Worm (Caenorhabditis elegans) whole organism, L1 larva: Measurements from ENCODE around the gene ZK856.16.

Experiments used
- F16B12.6 ChIP-seq: fragments of 150-350 bp; optimal IDR thresholded peaks from 2 replicates; lab custom pipeline; 2014; ENCODE audit warnings: missing biosample characterization, missing genetic modification characterization
- ceh-63 ChIP-seq: fragments of 200-800 bp; sonication (Bioruptor generic); optimal IDR thresholded peaks from 2 replicates; lab custom pipeline; 2018; ENCODE audit warnings: mild to moderate bottlenecking, missing genetic modification characterization, missing compliant biosample characterization
- ceh-82 ChIP-seq, 3 experiments: fragments of 150-350 bp in 1 of 3; sonication (generic microtip) in 2 of 3; optimal IDR thresholded peaks; 2 replicates each; lab custom pipeline; 2014 to 2017; ENCODE audit warnings: missing biosample characterization in 3 of 3, missing genetic modification characterization in 3 of 3
- dsc-1 ChIP-seq: sonication (generic microtip); optimal IDR thresholded peaks from 2 replicates; lab custom pipeline; 2016; ENCODE audit warnings: mild to moderate bottlenecking, missing genetic modification characterization, missing compliant biosample characterization
- efl-1 ChIP-seq, 4 experiments: fragments of 150-350 bp; optimal IDR thresholded peaks in 3 of 4; peaks in 1 of 4; 1 replicate in 1 of 4; 2 replicates in 3 of 4; lab custom pipeline; 2014; ENCODE audit warnings: missing biosample characterization in 2 of 4, missing genetic modification characterization in 2 of 4, missing genetic modification reagents in 2 of 4
- elt-3 ChIP-seq, 6 experiments: fragments of 150-350 bp in 1 of 6; sonication (generic microtip); optimal IDR thresholded peaks; 2 replicates each; lab custom pipeline; 2017 to 2018; ENCODE audit warnings: missing biosample characterization in 6 of 6, missing genetic modification characterization in 6 of 6, inconsistent platforms in 1 of 6
- fkh-10 ChIP-seq: sonication (generic microtip); optimal IDR thresholded peaks from 2 replicates; lab custom pipeline; 2017; ENCODE audit warnings: missing biosample characterization, missing genetic modification reagents, missing genetic modification characterization
- fkh-4 ChIP-seq: sonication (generic microtip); optimal IDR thresholded peaks from 2 replicates; lab custom pipeline; 2016; ENCODE audit warnings: missing compliant biosample characterization, missing genetic modification characterization, borderline replicate concordance
- fos-1 ChIP-seq: fragments of 150-350 bp; optimal IDR thresholded peaks from 2 replicates; lab custom pipeline; 2014; ENCODE audit warnings: missing biosample characterization, missing genetic modification characterization
- grh-1 ChIP-seq: fragments of 200-800 bp; sonication (Bioruptor generic); IDR thresholded peaks from 2 replicates; pipeline ENCODE4 v1.3.6; 2022; ENCODE audit warnings: missing genetic modification reagents, missing genetic modification characterization, missing compliant biosample characterization
- hlh-17 ChIP-seq: fragments of 200-800 bp; sonication (Bioruptor generic); optimal IDR thresholded peaks from 2 replicates; lab custom pipeline; 2018; ENCODE audit warnings: missing genetic modification characterization, mild to moderate bottlenecking, missing compliant biosample characterization, moderate library complexity, borderline replicate concordance
- hlh-4 ChIP-seq: sonication (generic microtip); optimal IDR thresholded peaks from 2 replicates; lab custom pipeline; 2016; ENCODE audit warnings: mild to moderate bottlenecking, missing genetic modification characterization, missing compliant biosample characterization
- jun-1 ChIP-seq: fragments of 150-350 bp; optimal IDR thresholded peaks from 2 replicates; lab custom pipeline; 2014; ENCODE audit warnings: missing biosample characterization, missing genetic modification reagents, missing genetic modification characterization
- lin-39 ChIP-seq: fragments of 150-350 bp; optimal IDR thresholded peaks from 2 replicates; lab custom pipeline; 2014; ENCODE audit warnings: missing biosample characterization, missing genetic modification reagents, missing genetic modification characterization
- lir-3 ChIP-seq: sonication (generic microtip); optimal IDR thresholded peaks from 2 replicates; lab custom pipeline; 2016; ENCODE audit warnings: mild to moderate bottlenecking, missing genetic modification characterization, moderate library complexity, missing compliant biosample characterization; ENCODE audit not compliant: poor library complexity
- lsy-2 ChIP-seq, 2 experiments: fragments of 150-350 bp; optimal IDR thresholded peaks; 2 replicates each; lab custom pipeline; 2014; ENCODE audit warnings: missing biosample characterization in 2 of 2, missing genetic modification characterization in 2 of 2
- mab-9 ChIP-seq: fragments of 200-800 bp; sonication (Bioruptor generic); IDR thresholded peaks from 2 replicates; pipeline ENCODE4 v1.3.6; 2022; ENCODE audit warnings: missing genetic modification reagents, missing genetic modification characterization, missing compliant biosample characterization
- mef-2 ChIP-seq: fragments of 150-350 bp; optimal IDR thresholded peaks from 2 replicates; lab custom pipeline; 2014; ENCODE audit warnings: missing biosample characterization, missing genetic modification characterization
- nhr-11 ChIP-seq: fragments of 150-350 bp; optimal IDR thresholded peaks from 2 replicates; lab custom pipeline; 2014; ENCODE audit warnings: missing biosample characterization, missing genetic modification characterization
- nhr-12 ChIP-seq: sonication (generic microtip); optimal IDR thresholded peaks from 2 replicates; lab custom pipeline; 2017; ENCODE audit warnings: missing biosample characterization, missing genetic modification characterization
- nhr-20 ChIP-seq: sonication (generic microtip); optimal IDR thresholded peaks from 2 replicates; lab custom pipeline; 2016; ENCODE audit warnings: mild to moderate bottlenecking, missing genetic modification characterization, missing compliant biosample characterization
- nhr-237 ChIP-seq: fragments of 150-350 bp; optimal IDR thresholded peaks from 2 replicates; lab custom pipeline; 2014; ENCODE audit warnings: missing biosample characterization, missing genetic modification characterization
- nhr-47 ChIP-seq: sonication (generic microtip); optimal IDR thresholded peaks from 2 replicates; lab custom pipeline; 2016; ENCODE audit warnings: mild to moderate bottlenecking, missing genetic modification characterization, moderate library complexity, missing compliant biosample characterization
- nhr-84 ChIP-seq: sonication (generic microtip); optimal IDR thresholded peaks from 2 replicates; lab custom pipeline; 2017; ENCODE audit warnings: missing biosample characterization, missing genetic modification characterization
- nhr-85 ChIP-seq: sonication (generic microtip); peaks from one replicate; lab custom pipeline; 2016; ENCODE audit warnings: missing genetic modification characterization, inconsistent platforms, missing compliant biosample characterization
- snpc-4 ChIP-seq: fragments of 150-350 bp; optimal IDR thresholded peaks from 2 replicates; lab custom pipeline; 2014; ENCODE audit warnings: missing biosample characterization, missing genetic modification characterization
- snu-23 ChIP-seq: sonication (generic microtip); optimal IDR thresholded peaks from 2 replicates; lab custom pipeline; 2016; ENCODE audit warnings: missing genetic modification characterization, missing compliant biosample characterization
- sox-4 ChIP-seq: sonication (generic microtip); optimal IDR thresholded peaks from 2 replicates; lab custom pipeline; 2016; ENCODE audit warnings: missing genetic modification characterization, missing compliant biosample characterization
- tbx-2 ChIP-seq: sonication (generic microtip); optimal IDR thresholded peaks from 2 replicates; lab custom pipeline; 2016; ENCODE audit warnings: missing genetic modification characterization, missing compliant biosample characterization
- tlp-1 ChIP-seq: fragments of 150-350 bp; optimal IDR thresholded peaks from 2 replicates; lab custom pipeline; 2014; ENCODE audit warnings: missing biosample characterization, missing genetic modification characterization
- unc-30 ChIP-seq: sonication (generic microtip); optimal IDR thresholded peaks from 2 replicates; lab custom pipeline; 2017; ENCODE audit warnings: missing biosample characterization, missing genetic modification characterization
- vab-15 ChIP-seq: sonication (generic microtip); optimal IDR thresholded peaks from 2 replicates; lab custom pipeline; 2017; ENCODE audit warnings: missing genotype, mild to moderate bottlenecking, missing genetic modification characterization, missing compliant biosample characterization
- ztf-11 ChIP-seq, 2 experiments: sonication (generic microtip); optimal IDR thresholded peaks; 2 replicates each; lab custom pipeline; 2016 to 2017; ENCODE audit warnings: missing genetic modification characterization in 2 of 2, missing biosample characterization in 1 of 2, missing compliant biosample characterization in 1 of 2
- ztf-4 ChIP-seq: fragments of 150-350 bp; optimal IDR thresholded peaks from 2 replicates; lab custom pipeline; 2014; ENCODE audit warnings: missing biosample characterization, missing genetic modification characterization

Gene ZK856.16

DNA sequence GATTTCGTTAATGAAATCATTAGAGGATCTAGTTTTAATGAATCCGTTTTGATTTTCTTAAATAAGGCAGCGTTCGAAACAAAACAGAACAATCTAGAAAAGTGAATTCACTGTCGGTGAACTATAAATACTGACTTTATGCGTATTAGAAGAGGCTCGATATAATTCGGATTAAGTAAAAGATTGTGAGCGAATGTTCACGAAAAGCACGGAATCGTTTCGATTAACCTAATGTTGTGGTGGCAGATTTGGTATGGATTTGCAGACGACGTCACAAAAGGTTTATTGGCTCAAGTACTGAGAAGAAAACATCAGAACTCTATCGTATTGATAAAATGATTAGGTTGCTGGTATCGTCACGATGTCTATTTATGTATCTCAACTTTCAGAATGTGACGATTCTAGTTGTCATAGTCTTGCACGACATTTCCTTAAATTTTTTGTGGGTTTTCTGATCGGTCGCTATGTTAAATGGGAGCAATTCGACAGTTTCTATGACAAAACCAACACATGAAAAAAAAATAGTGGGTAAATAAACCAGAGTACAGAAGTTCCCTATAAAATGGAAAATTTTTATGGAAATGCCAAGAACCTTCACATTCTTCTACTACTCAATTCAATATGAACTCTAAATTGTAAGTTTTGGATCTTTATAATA, 24.0 kb upstream of the ZK856.16 start, which contains the start of the genes pyt-1 and fipr-7:
Gene pyt-1, minus strand, starts transcription at position 101 of the 658 bp plus-strand sequence.
Gene fipr-7, plus strand, starts transcription at position 608 of the 658 bp plus-strand sequence.
- TF ChIP-seq ceh-63 (GFP tag; lab: Kevin White, UChicago) = no peak
- TF ChIP-seq dsc-1 (tag; lab: Kevin White, UChicago) = peak; percentile 61
- TF ChIP-seq nhr-20 (tag; lab: Kevin White, UChicago) = no peak

DNA sequence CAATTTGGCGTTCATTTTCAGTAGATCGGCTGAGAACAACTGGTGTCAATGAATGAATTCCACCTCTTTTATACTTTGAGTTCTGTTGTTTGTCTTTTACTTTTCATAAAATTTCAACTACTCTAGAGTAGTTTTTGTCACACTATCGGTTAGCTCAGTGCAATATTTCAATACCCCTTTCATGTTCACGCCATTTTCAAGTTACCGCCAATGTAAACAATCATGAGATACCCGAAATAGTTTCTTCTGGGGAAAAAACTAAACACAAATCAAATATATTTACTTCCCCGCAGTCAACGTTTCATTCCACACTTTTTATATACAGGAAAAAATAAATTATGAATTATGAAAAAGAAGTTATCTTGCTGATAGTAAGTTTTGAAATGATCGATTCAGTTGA, 23.0 kb upstream of the ZK856.16 start, which contains the start of gene fipr-4:
Gene fipr-4, minus strand, starts transcription at position 101 of the 400 bp plus-strand sequence.
- TF ChIP-seq nhr-84 (tag; lab: Kevin White, UChicago) = no peak
- no peak for TF ChIP-seq fkh-10 (GFP tag; lab: Kevin White, UChicago)

- TF ChIP-seq lir-3 = no peak
- no peak for TF ChIP-seq tbx-2 (tag; lab: Kevin White, UChicago)
- no peak for TF ChIP-seq fkh-4 (tag; lab: Kevin White, UChicago)
- no peak for TF ChIP-seq ztf-11 (tag; optimal IDR thresholded peaks at IDR 0.05; lab: Kevin White, UChicago)
- TF ChIP-seq ztf-4 (tag; lab: Kevin White, UChicago) = no peak
- no peak for TF ChIP-seq jun-1 (tag; lab: Kevin White, UChicago)
- no peak for TF ChIP-seq hlh-17 (GFP tag; lab: Kevin White, UChicago)
- TF ChIP-seq efl-1 (optimal IDR thresholded peaks at IDR 0.05; lab: Kevin White, UChicago) = no peak
- TF ChIP-seq efl-1 (GFP tag; optimal IDR thresholded peaks at IDR 0.05 in 1 of 2; lab: Kevin White, UChicago) = no peak
- TF ChIP-seq nhr-12 = no peak
- TF ChIP-seq ceh-82 (tag; optimal IDR thresholded peaks at IDR 0.05; lab: Kevin White, UChicago) = no peak
- no peak for TF ChIP-seq nhr-85 (tag; lab: Kevin White, UChicago)
- TF ChIP-seq sox-4 = no peak
- no peak for TF ChIP-seq nhr-237 (tag; lab: Kevin White, UChicago)
- no peak for TF ChIP-seq F16B12.6 (tag; lab: Kevin White, UChicago)
- TF ChIP-seq tlp-1 (tag; lab: Kevin White, UChicago) = no peak
- no peak for TF ChIP-seq snpc-4 (tag; lab: Kevin White, UChicago)
- no peak for TF ChIP-seq nhr-20 (tag; lab: Kevin White, UChicago)
- no peak for TF ChIP-seq lsy-2 (tag; optimal IDR thresholded peaks at IDR 0.05; lab: Kevin White, UChicago)
- TF ChIP-seq nhr-47 = no peak
Observed at ce11 chrV:10227333-10227732, 21.9 kb upstream of the ZK856.16 start, which contains the start of gene ttr-19. TSS of gene ttr-19 (minus strand) at chrV:10227433.

DNA sequence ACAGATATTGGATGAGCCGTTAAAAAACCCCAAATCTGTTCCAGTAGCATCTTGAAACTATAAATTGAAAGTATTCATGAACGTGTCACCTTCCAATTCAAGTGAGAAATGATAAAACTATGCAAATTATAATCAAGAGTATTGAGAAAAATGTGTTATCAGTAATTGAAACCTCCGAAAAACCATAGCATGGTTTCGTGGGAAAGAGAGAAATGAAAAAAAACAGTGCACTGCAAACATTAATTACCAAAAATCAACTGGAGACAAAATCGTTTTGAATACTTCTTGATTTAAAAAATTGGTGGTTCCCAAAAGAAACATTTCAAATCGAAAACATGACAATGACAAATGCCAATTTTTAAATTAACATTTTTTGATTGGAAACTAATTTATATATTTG, 20.2 kb upstream of the ZK856.16 start, which contains the start of gene daf-36:
Gene daf-36, minus strand, starts transcription at position 101 of the 400 bp plus-strand sequence.
- TF ChIP-seq elt-3 (tag; optimal IDR thresholded peaks at IDR 0.05; lab: Kevin White, UChicago) (no peak), mef-2 (tag; lab: Kevin White, UChicago) (no peak), snu-23 (GFP tag; lab: Kevin White, UChicago) (no peak), vab-15 (no peak), nhr-47 (no peak), fos-1 (tag; lab: Kevin White, UChicago) (no peak), hlh-4 (tag; lab: Kevin White, UChicago) (no peak), mab-9 (no peak), snpc-4 (tag; lab: Kevin White, UChicago) (no peak), lin-39 (no peak), nhr-11 (tag; lab: Kevin White, UChicago) (no peak), unc-30 (tag; lab: Kevin White, UChicago) (no peak), ztf-11 (tag; optimal IDR thresholded peaks at IDR 0.05; lab: Kevin White, UChicago) (no peak), grh-1 (GFP tag; lab: Robert Waterston, UW) (no peak)
